Fruit fly (Drosophila melanogaster): ENCODE measurements around the gene alphaTub67C.
A peak's percentile ranks its signal among the peaks of the same experiment; 100 is the strongest.

Gene alphaTub67C

dm6 chr3L:9713828-9714536 lies 32.9 kb downstream of the alphaTub67C start, which contains the start of gene vsg (continued):
- TF ChIP-seq CG10669 (GFP tag; optimal IDR thresholded peaks at IDR 0.05) = peak; percentile 55
- TF ChIP-seq eg (GFP tag; IDR thresholded peaks at IDR 0.05) = peak; percentile 69; the same call in 2 of the 3 replicates
- TF ChIP-seq Smox (GFP tag; optimal IDR thresholded peaks at IDR 0.05) = peak; percentile 67
- TF ChIP-seq Eip93F (GFP tag; optimal IDR thresholded peaks at IDR 0.05) = peak; percentile 47
- TF ChIP-seq CG7368 (GFP tag; optimal IDR thresholded peaks at IDR 0.05) = peak; percentile 29
- peak; percentile 21 for TF ChIP-seq net (GFP tag; optimal IDR thresholded peaks at IDR 0.05)
- TF ChIP-seq topi (GFP tag; optimal IDR thresholded peaks at IDR 0.05) = peak; percentile 53
- TF ChIP-seq CG31627 (GFP tag; optimal IDR thresholded peaks at IDR 0.05) = peak; percentile 71
- TF ChIP-seq dsx (GFP tag; optimal IDR thresholded peaks at IDR 0.05; ENCODE audit: poor library complexity, severe bottlenecking) = peak; percentile 62
- TF ChIP-seq CG11762 (GFP tag; optimal IDR thresholded peaks at IDR 0.05; ENCODE audit: insufficient read depth) = peak; percentile 10
- TF ChIP-seq pdm3 (GFP tag; optimal IDR thresholded peaks at IDR 0.05) = no peak
- peak; percentile 60 for TF ChIP-seq Met (GFP tag; optimal IDR thresholded peaks at IDR 0.05)
- peak; percentile 87 for TF ChIP-seq vri (GFP tag; optimal IDR thresholded peaks at IDR 0.05)
- peak; percentile 61 for TF ChIP-seq Hr4 (GFP tag; optimal IDR thresholded peaks at IDR 0.05)
- TF ChIP-seq Hr39 (GFP tag; optimal IDR thresholded peaks at IDR 0.05) = peak; percentile 54
- peak; percentile 52 for TF ChIP-seq Lpt (GFP tag; optimal IDR thresholded peaks at IDR 0.05)
- TF ChIP-seq CG32006 (GFP tag; optimal IDR thresholded peaks at IDR 0.05) = peak; percentile 83
- 0 out of 2 replicates have a peak, but pooled peaks have one; percentile 62 for TF ChIP-seq CG15336 (GFP tag; IDR thresholded peaks at IDR 0.05)
- peak; percentile 27 for TF ChIP-seq CG16779 (tag; optimal IDR thresholded peaks at IDR 0.05)
- TF ChIP-seq fkh (GFP tag; optimal IDR thresholded peaks at IDR 0.05) = no peak
- TF ChIP-seq Hr38 (GFP tag; optimal IDR thresholded peaks at IDR 0.05) = no peak
- peak; percentile 48 for TF ChIP-seq fd59A (GFP tag; optimal IDR thresholded peaks at IDR 0.05)
- TF ChIP-seq CG3032 (tag; optimal IDR thresholded peaks at IDR 0.05) = peak; percentile 84
- peak; percentile 71 for TF ChIP-seq svp (GFP tag)

- TF ChIP-seq CG31627 (GFP tag; optimal IDR thresholded peaks at IDR 0.05) = no peak
- no peak for TF ChIP-seq Eip75B (GFP tag; optimal IDR thresholded peaks at IDR 0.05)
- TF ChIP-seq CG11902 (GFP tag; optimal IDR thresholded peaks at IDR 0.05) = no peak
- TF ChIP-seq CG32006 (GFP tag; optimal IDR thresholded peaks at IDR 0.05) = no peak
- no peak for TF ChIP-seq OdsH (GFP tag; optimal IDR thresholded peaks at IDR 0.05)
- no peak for TF ChIP-seq Hr38 (GFP tag; optimal IDR thresholded peaks at IDR 0.05)
- no peak for TF ChIP-seq Hr39 (GFP tag; optimal IDR thresholded peaks at IDR 0.05)
- TF ChIP-seq Hr4 (GFP tag; optimal IDR thresholded peaks at IDR 0.05) = no peak
- peak; percentile 42 for TF ChIP-seq CG1621 (tag; optimal IDR thresholded peaks at IDR 0.05)
- TF ChIP-seq CG10669 (GFP tag; optimal IDR thresholded peaks at IDR 0.05) = no peak
- no peak for TF ChIP-seq CG34406 (GFP tag; optimal IDR thresholded peaks at IDR 0.05)
- TF ChIP-seq CG3919 (GFP tag; optimal IDR thresholded peaks at IDR 0.05) = no peak
- no peak for TF ChIP-seq CG6163 (GFP tag; IDR thresholded peaks at IDR 0.05)
- no peak for TF ChIP-seq CG8632 (GFP tag; optimal IDR thresholded peaks at IDR 0.05)
- no peak for TF ChIP-seq CG16779 (tag; optimal IDR thresholded peaks at IDR 0.05)
- TF ChIP-seq cyc (GFP tag; optimal IDR thresholded peaks at IDR 0.05) = no peak
- no peak for TF ChIP-seq topi (GFP tag; optimal IDR thresholded peaks at IDR 0.05)
- no peak for TF ChIP-seq CG8119 (GFP tag; IDR thresholded peaks at IDR 0.05)
- TF ChIP-seq pdm3 (GFP tag; optimal IDR thresholded peaks at IDR 0.05) = no peak
- TF ChIP-seq Smox (GFP tag; optimal IDR thresholded peaks at IDR 0.05) = no peak
- TF ChIP-seq spab (GFP tag; optimal IDR thresholded peaks at IDR 0.05) = no peak
- no peak for TF ChIP-seq dsx (GFP tag; optimal IDR thresholded peaks at IDR 0.05; ENCODE audit: poor library complexity, severe bottlenecking)
- no peak for TF ChIP-seq achi (GFP tag; optimal IDR thresholded peaks at IDR 0.05)
- TF ChIP-seq dac (GFP tag; optimal IDR thresholded peaks at IDR 0.05) = no peak
- TF ChIP-seq salr (GFP tag; optimal IDR thresholded peaks at IDR 0.05) = no peak
- TF ChIP-seq CG15336 (GFP tag; IDR thresholded peaks at IDR 0.05) = no peak
- TF ChIP-seq CG8319 (GFP tag; optimal IDR thresholded peaks at IDR 0.05) = no peak
- TF ChIP-seq Eip93F (GFP tag; optimal IDR thresholded peaks at IDR 0.05) = no peak
- no peak for TF ChIP-seq CG10631 (GFP tag; optimal IDR thresholded peaks at IDR 0.05)
- TF ChIP-seq Blimp-1 (GFP tag; optimal IDR thresholded peaks at IDR 0.05) = no peak
- TF ChIP-seq Sox14 (GFP tag; optimal IDR thresholded peaks at IDR 0.05) = no peak
- TF ChIP-seq lz (GFP tag; optimal IDR thresholded peaks at IDR 0.05) = no peak
- peak; percentile 63 for TF ChIP-seq vri (GFP tag; optimal IDR thresholded peaks at IDR 0.05)
- peak; percentile 62 for TF ChIP-seq Eip78C (GFP tag)
- peak; percentile 64 for TF ChIP-seq fkh (GFP tag; optimal IDR thresholded peaks at IDR 0.05)
- TF ChIP-seq CG11294 (GFP tag; IDR thresholded peaks at IDR 0.05) = no peak
- TF ChIP-seq esn (GFP tag; optimal IDR thresholded peaks at IDR 0.05) = no peak
- TF ChIP-seq CG7368 (GFP tag; optimal IDR thresholded peaks at IDR 0.05) = no peak
- no peak for TF ChIP-seq Lpt (GFP tag; optimal IDR thresholded peaks at IDR 0.05)
Measured at dm6 chr3L:9714537-9715144, 33.6 kb downstream of the alphaTub67C start.

All from whole organism, prepupa.